Fruit fly (Drosophila melanogaster): ENCODE data around the gene CG6051.

Gene CG6051

DNA sequence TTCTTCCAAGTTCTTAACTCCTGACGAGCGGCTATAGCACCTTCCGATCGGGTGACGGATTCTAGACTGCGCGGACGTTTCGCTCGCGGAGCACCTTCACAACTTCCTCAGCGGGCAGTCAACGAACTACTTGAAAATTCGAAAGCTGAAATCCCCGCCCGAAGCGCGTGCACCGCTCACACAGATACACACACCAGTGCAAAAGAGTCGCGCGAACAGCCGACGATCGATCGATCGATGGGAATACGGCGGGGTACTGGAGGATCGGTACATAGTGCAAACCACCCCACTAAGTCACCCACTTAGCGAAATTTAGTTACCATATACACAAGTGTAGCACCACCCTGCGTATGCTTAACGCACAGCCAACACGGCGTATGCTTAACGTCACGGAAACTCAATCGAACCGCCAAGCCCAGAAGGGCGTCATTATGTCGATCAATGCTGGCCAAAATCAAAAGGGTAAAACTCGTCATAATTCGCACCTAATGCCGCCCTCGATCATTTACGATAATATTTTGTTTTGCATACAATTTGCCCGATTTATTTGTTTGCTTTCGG, 44.7 kb downstream of the CG6051 start, which contains the start of gene CAH9:
Gene CAH9, minus strand, starts transcription at position 51 of the 561 bp plus-strand sequence.
- TF ChIP-seq CG11902 (GFP tag; optimal IDR thresholded peaks at IDR 0.05), result no peak
- TF ChIP-seq CG34406 (GFP tag; optimal IDR thresholded peaks at IDR 0.05), result no peak
- TF ChIP-seq CG6808 (GFP tag; optimal IDR thresholded peaks at IDR 0.05), result no peak
- no peak for TF ChIP-seq CG11762 (GFP tag; optimal IDR thresholded peaks at IDR 0.05; ENCODE audit: insufficient read depth)
- no peak for TF ChIP-seq Gug (GFP tag; IDR thresholded peaks at IDR 0.05)
- no peak for TF ChIP-seq pdm3 (GFP tag; optimal IDR thresholded peaks at IDR 0.05)
- no peak for TF ChIP-seq CG3032 (tag; optimal IDR thresholded peaks at IDR 0.05)
- no peak for TF ChIP-seq CG6276 (GFP tag; optimal IDR thresholded peaks at IDR 0.05)
- TF ChIP-seq CG32006 (GFP tag; optimal IDR thresholded peaks at IDR 0.05), result no peak
- no peak for TF ChIP-seq Sox15 (GFP tag; optimal IDR thresholded peaks at IDR 0.05)
- TF ChIP-seq CG8632 (GFP tag; optimal IDR thresholded peaks at IDR 0.05), result no peak
- TF ChIP-seq fkh (GFP tag; optimal IDR thresholded peaks at IDR 0.05), result no peak
- no peak for TF ChIP-seq Sox102F (GFP tag; optimal IDR thresholded peaks at IDR 0.05)
- no peak for TF ChIP-seq eg (GFP tag; IDR thresholded peaks at IDR 0.05)
- no peak for TF ChIP-seq topi (GFP tag; optimal IDR thresholded peaks at IDR 0.05)
- TF ChIP-seq Ets21C (GFP tag; optimal IDR thresholded peaks at IDR 0.05), result no peak
- no peak for TF ChIP-seq Sox14 (GFP tag; optimal IDR thresholded peaks at IDR 0.05)
- no peak for TF ChIP-seq Lpt (GFP tag; optimal IDR thresholded peaks at IDR 0.05)
- TF ChIP-seq CG11294 (GFP tag; IDR thresholded peaks at IDR 0.05), result no peak

DNA sequence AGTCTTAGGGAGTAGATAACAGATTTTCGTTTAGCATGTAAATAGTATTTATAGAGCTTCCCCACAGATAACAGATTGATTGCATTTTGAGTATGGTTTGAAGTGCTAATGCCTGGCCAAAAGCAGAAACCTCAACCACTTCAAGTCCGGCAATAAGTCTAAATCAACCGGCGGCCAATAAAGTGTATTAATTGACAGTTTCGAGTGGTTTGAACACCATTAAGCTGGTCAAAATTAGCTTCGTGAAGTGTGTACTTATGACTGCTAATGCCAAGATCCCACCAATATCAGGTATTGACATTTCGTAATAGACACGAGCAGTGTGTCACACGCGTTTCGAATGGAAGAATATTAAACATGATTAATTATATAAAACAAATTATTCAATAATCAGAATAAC, 45.4 kb downstream of the CG6051 start:
- TF ChIP-seq CG10669 (GFP tag; optimal IDR thresholded peaks at IDR 0.05) (no peak), Sox15 (GFP tag; optimal IDR thresholded peaks at IDR 0.05) (no peak), pdm3 (GFP tag; optimal IDR thresholded peaks at IDR 0.05) (no peak)

DNA sequence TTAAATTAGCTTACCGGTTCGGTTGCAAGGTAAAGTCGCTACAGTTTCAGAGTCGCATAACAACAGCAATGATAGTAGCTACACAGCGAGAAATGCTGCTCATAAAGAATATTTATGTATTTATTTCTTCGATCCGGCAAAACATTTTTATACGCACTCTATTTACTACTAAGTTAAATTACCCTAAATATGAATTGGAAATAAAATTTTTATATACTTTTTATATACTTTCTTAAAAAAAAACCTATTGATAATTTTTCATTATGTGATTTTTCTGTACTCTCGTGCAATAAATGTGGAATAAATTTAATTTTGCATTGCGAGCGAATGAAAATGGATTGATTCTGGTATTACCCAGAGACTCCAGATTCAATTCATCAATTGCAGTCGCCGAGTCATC, 49.9 kb downstream of the CG6051 start, which contains the start of gene Jhbp11:
Gene Jhbp11, plus strand, starts transcription at position 301 of the 400 bp plus-strand sequence.
- TF ChIP-seq eg (GFP tag; IDR thresholded peaks at IDR 0.05), result 0 out of 3 replicates have a peak, but pooled peaks have one; percentile 15
- no peak for TF ChIP-seq lz (GFP tag; optimal IDR thresholded peaks at IDR 0.05)
- TF ChIP-seq Eip78C (GFP tag), result peak; percentile 49

DNA sequence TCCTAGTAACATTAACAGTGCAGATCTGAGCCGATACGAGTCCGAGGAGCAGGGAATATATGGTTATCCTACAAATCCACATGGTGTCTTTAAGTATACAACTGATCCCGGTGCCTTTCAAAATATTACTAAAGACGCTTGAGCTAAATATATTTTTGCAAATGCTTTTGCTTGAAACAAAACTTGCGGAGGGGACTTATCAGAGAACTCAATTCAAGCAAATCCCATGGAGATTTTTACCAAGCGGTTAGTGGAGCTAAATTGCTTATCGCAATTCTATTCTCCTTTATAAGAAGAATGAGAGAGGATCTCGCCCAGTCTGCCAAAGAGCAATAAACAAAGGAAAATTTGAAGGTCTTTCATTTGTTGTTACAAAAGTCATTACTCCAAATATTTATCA, 51.3 kb downstream of the CG6051 start, which contains the start of gene eater:
Gene eater, minus strand, starts transcription at position 101 of the 400 bp plus-strand sequence.
- TF ChIP-seq Gug (GFP tag; IDR thresholded peaks at IDR 0.05), result no peak
- TF ChIP-seq Smox (GFP tag; optimal IDR thresholded peaks at IDR 0.05), result no peak
- no peak for TF ChIP-seq Ets96B (tag; optimal IDR thresholded peaks at IDR 0.05)
- no peak for TF ChIP-seq fkh (GFP tag; optimal IDR thresholded peaks at IDR 0.05)
- TF ChIP-seq Hr4 (GFP tag; optimal IDR thresholded peaks at IDR 0.05), result no peak

DNA sequence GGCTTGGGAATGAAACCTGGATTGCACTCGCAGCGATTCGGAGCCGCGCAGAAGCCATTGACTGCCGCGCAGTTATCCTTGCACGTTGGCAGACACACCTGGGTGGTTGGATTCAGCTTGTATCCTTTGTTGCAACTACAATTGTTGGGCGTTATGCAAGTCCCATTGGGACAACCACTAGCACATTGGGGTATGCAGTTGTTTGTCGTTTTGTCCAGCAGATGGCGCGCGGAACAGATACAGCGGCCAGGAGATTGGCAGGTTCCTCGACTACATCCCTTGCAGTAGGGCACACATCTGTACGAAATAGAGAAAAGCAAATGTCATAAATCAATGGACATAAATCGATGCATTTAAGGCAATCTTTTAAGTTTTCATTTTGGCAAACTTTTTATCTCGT, 52.2 kb downstream of the CG6051 start:
- no peak for TF ChIP-seq Ets96B (tag; optimal IDR thresholded peaks at IDR 0.05)
- TF ChIP-seq Hr4 (GFP tag; optimal IDR thresholded peaks at IDR 0.05), result no peak
- TF ChIP-seq Eip93F (GFP tag; optimal IDR thresholded peaks at IDR 0.05), result no peak
- TF ChIP-seq svp (GFP tag), result no peak
- TF ChIP-seq eg (GFP tag; IDR thresholded peaks at IDR 0.05), result no peak
- no peak for TF ChIP-seq CG1621 (tag; optimal IDR thresholded peaks at IDR 0.05)
- TF ChIP-seq CG3032 (tag; optimal IDR thresholded peaks at IDR 0.05), result no peak
- TF ChIP-seq fd85E (GFP tag; optimal IDR thresholded peaks at IDR 0.05), result no peak

DNA sequence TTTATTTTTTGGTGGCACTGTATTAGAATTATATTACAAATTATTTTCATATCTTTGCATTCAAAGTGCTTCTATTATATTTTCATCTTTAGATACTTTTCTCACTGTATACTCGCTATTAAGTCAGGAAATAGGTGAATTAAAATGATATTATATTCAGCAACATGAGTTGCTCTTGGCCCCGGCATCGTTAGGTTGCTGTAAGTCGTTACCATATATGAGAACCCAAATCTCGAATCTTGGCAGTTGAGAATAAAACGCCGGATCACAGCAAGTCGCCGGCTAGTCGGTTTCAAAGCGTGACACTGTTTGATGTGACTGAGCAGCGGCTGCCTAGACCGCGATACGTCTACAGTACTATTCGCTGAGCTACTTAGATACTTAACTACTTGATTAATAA, 56.6 kb downstream of the CG6051 start, which contains the start of gene CG14259:
Gene CG14259, plus strand, starts transcription at position 301 of the 400 bp plus-strand sequence.
- TF ChIP-seq eg (GFP tag; IDR thresholded peaks at IDR 0.05) (no peak), Ets96B (tag; optimal IDR thresholded peaks at IDR 0.05) (no peak)

DNA sequence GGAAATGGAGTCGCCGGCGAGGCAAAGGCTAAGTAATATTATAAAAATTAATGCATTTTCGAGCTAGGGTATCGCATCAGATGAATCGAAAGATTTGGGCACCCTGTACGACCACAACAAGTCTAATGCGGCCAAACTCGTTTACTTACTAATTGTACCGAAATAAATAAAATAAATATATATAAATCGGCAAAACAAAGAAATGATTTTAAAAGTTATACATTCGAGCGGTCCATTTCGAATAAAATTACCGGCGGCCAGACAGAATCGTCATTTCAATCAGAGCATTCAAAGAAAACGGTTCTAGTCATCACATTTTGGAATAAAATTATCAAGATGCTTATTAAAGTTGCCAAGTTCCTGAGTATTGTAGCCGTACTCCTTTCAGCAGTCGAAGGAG, 58.0 kb downstream of the CG6051 start, which contains the start of gene CG14258:
Gene CG14258, plus strand, starts transcription at position 301 of the 400 bp plus-strand sequence.
- TF ChIP-seq Blimp-1 (GFP tag; optimal IDR thresholded peaks at IDR 0.05) (no peak), pdm3 (GFP tag; optimal IDR thresholded peaks at IDR 0.05) (no peak), CG6854 (GFP tag; optimal IDR thresholded peaks at IDR 0.05) (no peak), fd59A (GFP tag; optimal IDR thresholded peaks at IDR 0.05) (no peak), CG8119 (GFP tag; IDR thresholded peaks at IDR 0.05) (no peak), Eip75B (GFP tag; optimal IDR thresholded peaks at IDR 0.05) (no peak), Sox102F (GFP tag; optimal IDR thresholded peaks at IDR 0.05) (no peak), Hr4 (GFP tag; optimal IDR thresholded peaks at IDR 0.05) (no peak), CG10631 (GFP tag; optimal IDR thresholded peaks at IDR 0.05) (no peak), ss (GFP tag; optimal IDR thresholded peaks at IDR 0.05) (no peak), fkh (GFP tag; optimal IDR thresholded peaks at IDR 0.05) (no peak), esn (GFP tag; optimal IDR thresholded peaks at IDR 0.05) (no peak), net (GFP tag; optimal IDR thresholded peaks at IDR 0.05) (no peak)
